Worm (Caenorhabditis elegans): Measurements from ENCODE around the gene B0281.5.

DNA sequence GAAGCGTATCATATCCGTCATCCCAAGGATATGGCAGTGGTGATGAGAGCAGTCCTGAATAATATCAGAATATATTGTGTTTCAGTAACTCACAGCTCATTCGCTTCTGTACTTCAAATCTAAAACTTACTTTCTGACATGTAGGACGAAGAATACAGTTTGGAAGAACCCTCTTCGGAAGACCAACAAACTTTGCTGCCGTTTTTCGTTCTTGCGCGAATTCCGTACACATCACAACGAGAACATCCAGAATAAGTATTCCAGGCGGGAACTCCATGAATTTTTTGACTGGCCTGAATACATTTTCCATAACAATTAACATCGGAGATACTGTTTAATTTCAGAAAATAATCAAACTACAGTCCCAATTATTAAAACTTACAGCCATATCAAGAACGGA, 23.3 kb downstream of the B0281.5 start, which contains the start of gene K09F6.15:
- TF ChIP-seq ztf-11 (tag; optimal IDR thresholded peaks at IDR 0.05), result no peak
- no peak for TF ChIP-seq nhr-102 (tag; optimal IDR thresholded peaks at IDR 0.05)
- TF ChIP-seq fos-1 (tag; optimal IDR thresholded peaks at IDR 0.05), result no peak

All from whole organism, L4 larva.